Worm (Caenorhabditis elegans): ENCODE data around the gene K02C4.3.

DNA sequence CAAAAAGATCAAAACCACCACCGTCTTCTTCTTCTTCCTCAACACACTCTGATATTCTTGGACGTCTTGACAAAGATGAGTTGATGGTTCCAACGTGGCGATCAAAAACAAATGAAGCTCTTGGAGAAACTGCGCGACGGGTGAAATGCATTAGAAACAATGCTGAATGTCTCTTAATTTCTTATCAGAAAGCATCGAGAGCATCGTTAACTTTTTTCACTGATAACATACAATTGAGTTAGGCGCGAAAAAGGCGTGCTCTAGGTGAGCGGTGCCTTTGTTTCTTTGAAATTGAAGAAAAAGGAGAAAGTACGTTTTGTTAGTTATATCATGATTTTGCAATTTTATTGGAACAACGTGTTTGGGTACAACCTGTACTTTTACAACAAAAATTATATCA, 13.4 kb downstream of the K02C4.3 start, which contains the start of gene gpcp-2:
- TF ChIP-seq med-1 (GFP tag; optimal IDR thresholded peaks at IDR 0.05; ENCODE audit: insufficient read depth) (no peak), cog-1 (tag; optimal IDR thresholded peaks at IDR 0.05) (no peak), ref-1 (GFP tag; conservative IDR thresholded peaks at IDR 0.05) (no peak), ztf-23 (GFP tag; IDR thresholded peaks at IDR 0.05) (no peak)
